Worm (Caenorhabditis elegans): ENCODE data around the gene F38A5.6.

- TF ChIP-seq F13C5.2 (tag; optimal IDR thresholded peaks at IDR 0.05) (no peak), hmg-4 (GFP tag; optimal IDR thresholded peaks at IDR 0.05) (no peak), ama-1 (optimal IDR thresholded peaks at IDR 0.05) (no peak), tbx-37 (GFP tag; conservative IDR thresholded peaks at IDR 0.05) (no peak), hnd-1 (tag; optimal IDR thresholded peaks at IDR 0.05) (no peak), hmbx-1 (tag; optimal IDR thresholded peaks at IDR 0.05) (no peak), tbx-11 (GFP tag; IDR thresholded peaks at IDR 0.05) (no peak), aly-1 (tag; optimal IDR thresholded peaks at IDR 0.05) (no peak), ceh-36 (tag; optimal IDR thresholded peaks at IDR 0.05) (no peak), ets-7 (tag; optimal IDR thresholded peaks at IDR 0.05) (no peak), flt-1 (GFP tag; IDR thresholded peaks at IDR 0.05) (no peak), scrt-1 (GFP tag; IDR thresholded peaks at IDR 0.05) (no peak), ceh-13 (GFP tag; optimal IDR thresholded peaks at IDR 0.05) (no peak), sea-1 (GFP tag; conservative IDR thresholded peaks at IDR 0.05) (no peak)
Observed at ce11 chrIV:6582604-6583003, 14.6 kb downstream of the F38A5.6 start, which contains the start of gene odr-8.

All from whole organism, early embryonic.